Fruit fly (Drosophila melanogaster): ENCODE data around the gene Pdf.

Pdf gene

dm6 chr3R:26494247-26494646 lies 38.3 kb upstream of the Pdf start (continued):
- TF ChIP-seq CG34376 (GFP tag; optimal IDR thresholded peaks at IDR 0.05) (peak; percentile 18), wor (GFP tag; IDR thresholded peaks at IDR 0.05) (no peak), CG10209 (GFP tag; optimal IDR thresholded peaks at IDR 0.05) (peak; percentile 6), MTF-1 (GFP tag; optimal IDR thresholded peaks at IDR 0.05; ENCODE audit: borderline replicate concordance) (no peak), usp (GFP tag; optimal IDR thresholded peaks at IDR 0.05) (no peak), CG11398 (GFP tag; optimal IDR thresholded peaks at IDR 0.05) (no peak), CG10274 (GFP tag; optimal IDR thresholded peaks at IDR 0.05) (no peak), ac (GFP tag; optimal IDR thresholded peaks at IDR 0.05) (no peak), wdn (GFP tag; IDR thresholded peaks at IDR 0.05) (no peak), Ada2b (GFP tag; IDR thresholded peaks at IDR 0.05) (peak; percentile 51), ranshi (GFP tag; IDR thresholded peaks at IDR 0.05) (peak; percentile 18; the same call in 1 of the 2 replicates), luna (GFP tag; optimal IDR thresholded peaks at IDR 0.05) (no peak), klu (GFP tag; IDR thresholded peaks at IDR 0.05) (no peak), pum (GFP tag; optimal IDR thresholded peaks at IDR 0.05) (no peak), vnd (GFP tag; IDR thresholded peaks at IDR 0.05; ENCODE audit: partially characterized antibody) (no peak), Atf-2 (GFP tag; optimal IDR thresholded peaks at IDR 0.05) (no peak), Hr3 (GFP tag; optimal IDR thresholded peaks at IDR 0.05) (peak; percentile 2), CG6854 (GFP tag; optimal IDR thresholded peaks at IDR 0.05) (peak; percentile 38), ase (GFP tag; IDR thresholded peaks at IDR 0.05) (no peak), CoRest (tag; optimal IDR thresholded peaks at IDR 0.05) (peak; percentile 42), pan (optimal IDR thresholded peaks at IDR 0.05) (no peak), pan (GFP tag; optimal IDR thresholded peaks at IDR 0.05 in 1 of 2, IDR thresholded peaks at IDR 0.05 in 1 of 2) (peak in 1 of 2 experiments; percentile 30), so (GFP tag; IDR thresholded peaks at IDR 0.05) (no peak), twi (tag; optimal IDR thresholded peaks at IDR 0.05) (no peak), CG4360 (GFP tag; IDR thresholded peaks at IDR 0.05) (no peak), CG2129 (GFP tag; IDR thresholded peaks at IDR 0.05; ENCODE audit: partially characterized antibody) (no peak), CG4282 (GFP tag; optimal IDR thresholded peaks at IDR 0.05) (no peak), nom (GFP tag; optimal IDR thresholded peaks at IDR 0.05) (no peak), CG13624 (GFP tag; optimal IDR thresholded peaks at IDR 0.05) (peak; percentile 33), Tbp (GFP tag; optimal IDR thresholded peaks at IDR 0.05) (no peak), pho (GFP tag; optimal IDR thresholded peaks at IDR 0.05) (peak; percentile 28), nau (GFP tag; optimal IDR thresholded peaks at IDR 0.05) (no peak), CG42726 (GFP tag; IDR thresholded peaks at IDR 0.05; ENCODE audit: partially characterized antibody) (no peak), HLH4C (GFP tag; IDR thresholded peaks at IDR 0.05; ENCODE audit: partially characterized antibody) (no peak), CG17361 (GFP tag; IDR thresholded peaks at IDR 0.05) (no peak), CG4424 (GFP tag; optimal IDR thresholded peaks at IDR 0.05) (no peak), chm (GFP tag; IDR thresholded peaks at IDR 0.05) (no peak), CG18599 (GFP tag; optimal IDR thresholded peaks at IDR 0.05) (peak; percentile 84), CG13424 (tag; optimal IDR thresholded peaks at IDR 0.05) (peak; percentile 45), NFAT (GFP tag; IDR thresholded peaks at IDR 0.05) (peak; percentile 26; the same call in 1 of the 2 replicates), br (optimal IDR thresholded peaks at IDR 0.05) (no peak), chn (GFP tag; optimal IDR thresholded peaks at IDR 0.05) (no peak), CG6765 (GFP tag; optimal IDR thresholded peaks at IDR 0.05) (no peak), CG1832 (GFP tag; optimal IDR thresholded peaks at IDR 0.05) (no peak), dm (GFP tag; optimal IDR thresholded peaks at IDR 0.05) (no peak), CG7271 (tag; optimal IDR thresholded peaks at IDR 0.05) (no peak), CG12942 (GFP tag; optimal IDR thresholded peaks at IDR 0.05) (no peak), CG9797 (GFP tag; optimal IDR thresholded peaks at IDR 0.05) (no peak), Meics (GFP tag; optimal IDR thresholded peaks at IDR 0.05) (peak; percentile 58), Nf-YB (GFP tag; optimal IDR thresholded peaks at IDR 0.05) (no peak), eyg (GFP tag; optimal IDR thresholded peaks at IDR 0.05) (no peak), repo (GFP tag; optimal IDR thresholded peaks at IDR 0.05) (no peak)

Measured in whole organism, embryonic.